Fruit fly (Drosophila melanogaster) whole organism, embryonic: ENCODE measurements around the gene Aasdh.

Experiments
- Asciz ChIP-seq: fragments of 200-800 bp; sonication (Bioruptor generic); optimal IDR thresholded peaks from 2 replicates; lab custom pipeline; 2017; ENCODE audit warnings: missing biosample characterization, mild to moderate bottlenecking, missing genetic modification characterization, missing genetic modification reagents
- CG11504 ChIP-seq: fragments of 200-800 bp; sonication (Bioruptor generic); optimal IDR thresholded peaks from 3 replicates; lab custom pipeline; 2019; ENCODE audit warnings: missing biosample characterization, mild to moderate bottlenecking, missing genetic modification characterization, moderate library complexity
- CG12155 ChIP-seq: fragments of 200-800 bp; sonication (Bioruptor generic); optimal IDR thresholded peaks from 3 replicates; lab custom pipeline; 2016; ENCODE audit warnings: missing biosample characterization, missing genetic modification characterization
- CG1233 ChIP-seq: fragments of 200-800 bp; sonication (Bioruptor generic); optimal IDR thresholded peaks from 4 replicates; lab custom pipeline; 2018; ENCODE audit warnings: missing biosample characterization, mild to moderate bottlenecking, missing genetic modification characterization
- CG12659 ChIP-seq: fragments of 200-800 bp; sonication (Bioruptor generic); optimal IDR thresholded peaks from 3 replicates; lab custom pipeline; 2017; ENCODE audit warnings: mild to moderate bottlenecking, missing biosample characterization, missing genetic modification reagents, missing genetic modification characterization
- CG13775 ChIP-seq: fragments of 200-800 bp; sonication (Bioruptor generic); optimal IDR thresholded peaks from 3 replicates; lab custom pipeline; 2017; ENCODE audit warnings: missing biosample characterization, mild to moderate bottlenecking, missing genetic modification characterization
- CG14965 ChIP-seq: fragments of 200-800 bp; sonication (Bioruptor generic); optimal IDR thresholded peaks from 2 replicates; lab custom pipeline; 2016; ENCODE audit warnings: missing biosample characterization, missing genetic modification characterization, borderline replicate concordance
- CG17912 ChIP-seq: fragments of 200-800 bp; sonication (Bioruptor generic); optimal IDR thresholded peaks from 2 replicates; lab custom pipeline; 2018; ENCODE audit warnings: missing biosample characterization, mild to moderate bottlenecking, missing genetic modification characterization
- CG18011 ChIP-seq: fragments of 200-800 bp; sonication (Bioruptor generic); optimal IDR thresholded peaks from 2 replicates; lab custom pipeline; 2017; ENCODE audit warnings: missing biosample characterization, missing genetic modification characterization, mild to moderate bottlenecking, moderate library complexity, missing genotype
- CG2129 ChIP-seq: fragments of 200-800 bp; sonication (Bioruptor generic); IDR thresholded peaks from 2 replicates; pipeline ENCODE4 v1.3.6; 2022; ENCODE audit warnings: missing biosample characterization, missing genetic modification characterization; ENCODE audit not compliant: partially characterized antibody
- CG31365 ChIP-seq: fragments of 200-800 bp; sonication (Bioruptor generic); optimal IDR thresholded peaks from 2 replicates; lab custom pipeline; 2018; ENCODE audit warnings: missing biosample characterization, mild to moderate bottlenecking, missing genetic modification characterization
- CG33557 ChIP-seq: fragments of 200-800 bp; sonication (Bioruptor generic); optimal IDR thresholded peaks from 2 replicates; lab custom pipeline; 2019; ENCODE audit warnings: missing biosample characterization, mild to moderate bottlenecking, missing genetic modification characterization, moderate library complexity
- CG4820 ChIP-seq: fragments of 200-800 bp; sonication (Bioruptor generic); optimal IDR thresholded peaks from 3 replicates; lab custom pipeline; 2016; ENCODE audit warnings: missing biosample characterization, missing genetic modification characterization
- CG6765 ChIP-seq: fragments of 200-800 bp; sonication (Bioruptor generic); optimal IDR thresholded peaks from 3 replicates; lab custom pipeline; 2017; ENCODE audit warnings: missing biosample characterization, mild to moderate bottlenecking, missing genetic modification characterization
- CG9215 ChIP-seq: fragments of 200-800 bp; sonication (Bioruptor generic); IDR thresholded peaks from 2 replicates; pipeline ENCODE4 v1.3.6; 2022; ENCODE audit warnings: missing biosample characterization, missing genetic modification characterization
- CTCF ChIP-seq: fragments of 200-800 bp; sonication (Bioruptor generic); optimal IDR thresholded peaks from 2 replicates; lab custom pipeline; 2017; ENCODE audit warnings: missing biosample characterization, mild to moderate bottlenecking, missing genetic modification characterization, moderate library complexity
- CoRest ChIP-seq: fragments of 200-800 bp; sonication (Bioruptor generic); optimal IDR thresholded peaks from 3 replicates; lab custom pipeline; 2018; ENCODE audit warnings: missing biosample characterization, mild to moderate bottlenecking, missing genetic modification characterization, moderate library complexity
- Dip2 ChIP-seq: fragments of 200-800 bp; sonication (Bioruptor generic); IDR thresholded peaks from 2 replicates; pipeline ENCODE4 v1.3.6; 2022; ENCODE audit warnings: missing biosample characterization, missing genetic modification characterization
- Dll ChIP-seq: fragments of 200-800 bp; sonication (Bioruptor generic); IDR thresholded peaks from 4 replicates; pipeline ENCODE4 v1.3.6; 2022; ENCODE audit warnings: missing biosample characterization, missing genetic modification characterization; ENCODE audit not compliant: partially characterized antibody
- HHEX ChIP-seq: fragments of 200-800 bp; sonication (Bioruptor generic); optimal IDR thresholded peaks from 3 replicates; lab custom pipeline; 2017; ENCODE audit warnings: missing biosample characterization, mild to moderate bottlenecking, missing genetic modification characterization, missing genetic modification reagents
- HLH4C ChIP-seq: fragments of 200-800 bp; sonication (Bioruptor generic); IDR thresholded peaks from 3 replicates; pipeline ENCODE4 v1.3.6; 2022; ENCODE audit warnings: missing biosample characterization, missing genetic modification characterization; ENCODE audit not compliant: partially characterized antibody
- HmgD ChIP-seq: fragments of 200-800 bp; sonication (Bioruptor generic); optimal IDR thresholded peaks from 3 replicates; lab custom pipeline; 2016; ENCODE audit warnings: missing biosample characterization, missing genetic modification characterization
- Jarid2 ChIP-seq: fragments of 200-800 bp; sonication (Bioruptor generic); optimal IDR thresholded peaks from 3 replicates; lab custom pipeline; 2017; ENCODE audit warnings: mild to moderate bottlenecking, missing biosample characterization, missing genetic modification reagents, missing genetic modification characterization
- Myb ChIP-seq: fragments of 200-800 bp; sonication (Bioruptor generic); optimal IDR thresholded peaks from 2 replicates; lab custom pipeline; 2016; ENCODE audit warnings: missing biosample characterization, missing genetic modification characterization
- Nf-YB ChIP-seq: fragments of 200-800 bp; sonication (Bioruptor generic); optimal IDR thresholded peaks from 3 replicates; lab custom pipeline; 2019; ENCODE audit warnings: missing biosample characterization, mild to moderate bottlenecking, missing genetic modification characterization, moderate library complexity
- Nf-YC ChIP-seq: fragments of 200-800 bp; optimal IDR thresholded peaks from 3 replicates; lab custom pipeline; 2019; ENCODE audit warnings: missing biosample characterization, mild to moderate bottlenecking, missing genetic modification characterization, moderate library complexity
- Opbp ChIP-seq: fragments of 200-800 bp; sonication (Bioruptor generic); IDR thresholded peaks from 3 replicates; pipeline ENCODE4 v1.3.6; 2022; ENCODE audit warnings: missing biosample characterization, missing genetic modification characterization; ENCODE audit not compliant: partially characterized antibody
- Ssrp ChIP-seq: fragments of 200-800 bp; sonication (Bioruptor generic); optimal IDR thresholded peaks from 2 replicates; lab custom pipeline; 2018; ENCODE audit warnings: missing biosample characterization, mild to moderate bottlenecking, missing genetic modification characterization, moderate library complexity
- Tbp ChIP-seq: fragments of >200 bp; optimal IDR thresholded peaks from 2 replicates; lab custom pipeline; 2018; ENCODE audit warnings: missing biosample characterization, missing genetic modification characterization
- az2 ChIP-seq: fragments of 200-800 bp; sonication (Bioruptor generic); optimal IDR thresholded peaks from 3 replicates; lab custom pipeline; 2016; ENCODE audit warnings: missing biosample characterization, missing genetic modification characterization
- br ChIP-seq: fragments of >200 bp; optimal IDR thresholded peaks from 2 replicates; lab custom pipeline; 2017
- chinmo ChIP-seq: fragments of 200-800 bp; sonication (Bioruptor generic); IDR thresholded peaks from 4 replicates; pipeline ENCODE4 v1.3.6; 2022; ENCODE audit warnings: missing biosample characterization, missing genetic modification characterization; ENCODE audit not compliant: partially characterized antibody
- crc ChIP-seq: fragments of 200-800 bp; sonication (Bioruptor generic); optimal IDR thresholded peaks from 2 replicates; lab custom pipeline; 2016; ENCODE audit warnings: missing biosample characterization, missing genetic modification characterization
- dm ChIP-seq: fragments of 200-800 bp; sonication (Bioruptor generic); optimal IDR thresholded peaks from 3 replicates; lab custom pipeline; 2016; ENCODE audit warnings: missing biosample characterization, missing genetic modification characterization
- dmrt11E ChIP-seq: fragments of 200-800 bp; sonication (Bioruptor generic); optimal IDR thresholded peaks from 3 replicates; lab custom pipeline; 2018; ENCODE audit warnings: missing biosample characterization, mild to moderate bottlenecking, missing genetic modification characterization, moderate library complexity
- dpn ChIP-seq, 2 experiments: fragments of 200-800 bp; sonication (Bioruptor generic); optimal IDR thresholded peaks; 3 replicates each; lab custom pipeline; 2016; ENCODE audit warnings: missing biosample characterization in 2 of 2, missing genetic modification characterization in 2 of 2
- fd96Cb ChIP-seq: fragments of 200-800 bp; sonication (Bioruptor generic); optimal IDR thresholded peaks from 2 replicates; lab custom pipeline; 2018; ENCODE audit warnings: missing biosample characterization, mild to moderate bottlenecking, missing genetic modification characterization, moderate library complexity
- ftz-f1 ChIP-seq: fragments of 200-800 bp; sonication (Bioruptor generic); optimal IDR thresholded peaks from 2 replicates; lab custom pipeline; 2016; ENCODE audit warnings: missing biosample characterization, missing genetic modification characterization
- gsb-n ChIP-seq: fragments of 200-800 bp; sonication (Bioruptor generic); optimal IDR thresholded peaks from 3 replicates; lab custom pipeline; 2018; ENCODE audit warnings: missing biosample characterization, mild to moderate bottlenecking, missing genetic modification characterization
- gt ChIP-seq: fragments of 200-800 bp; sonication (Bioruptor generic); IDR thresholded peaks from 2 replicates; pipeline ENCODE4 v1.3.6; 2022; ENCODE audit warnings: missing biosample characterization, missing genetic modification characterization
- lov ChIP-seq, 2 experiments: fragments of 200-800 bp in 1 of 2; fragments of >200 bp in 1 of 2; sonication (Bioruptor generic) in 1 of 2; IDR thresholded peaks in 1 of 2; optimal IDR thresholded peaks in 1 of 2; 2 replicates in 1 of 2; 3 replicates in 1 of 2; pipeline versions ENCODE4 v1.3.6 to Lab custom; 2017 to 2022; ENCODE audit warnings: missing biosample characterization in 1 of 2, missing genetic modification characterization in 1 of 2
- psq ChIP-seq: fragments of 200-800 bp; sonication (Bioruptor generic); optimal IDR thresholded peaks from 2 replicates; lab custom pipeline; 2017; ENCODE audit warnings: missing biosample characterization, missing genetic modification characterization
- repo ChIP-seq: fragments of 200-800 bp; sonication (Bioruptor generic); optimal IDR thresholded peaks from 2 replicates; lab custom pipeline; 2016; ENCODE audit warnings: missing biosample characterization, missing genetic modification characterization
- row ChIP-seq: fragments of 200-800 bp; sonication (Bioruptor generic); IDR thresholded peaks from 3 replicates; pipeline ENCODE4 v1.3.6; 2022; ENCODE audit warnings: missing biosample characterization, missing genetic modification characterization
- sc ChIP-seq, 3 experiments: fragments of >200 bp in 2 of 3; fragments of 200-800 bp in 1 of 3; sonication (Bioruptor generic) in 1 of 3; optimal IDR thresholded peaks; 2 replicates in 2 of 3; 3 replicates in 1 of 3; lab custom pipeline; 2017; ENCODE audit warnings: mild to moderate bottlenecking in 1 of 3, missing biosample characterization in 1 of 3, missing genetic modification characterization in 1 of 3, missing genetic modification reagents in 1 of 3
- sna ChIP-seq: fragments of 200-800 bp; sonication (Bioruptor generic); IDR thresholded peaks from 2 replicates; pipeline ENCODE4 v1.3.6; 2022; ENCODE audit warnings: missing biosample characterization, missing genetic modification characterization; ENCODE audit not compliant: partially characterized antibody
- sug ChIP-seq: fragments of 200-800 bp; optimal IDR thresholded peaks from 2 replicates; lab custom pipeline; 2019; ENCODE audit warnings: missing biosample characterization, mild to moderate bottlenecking, missing genetic modification characterization, moderate library complexity
- tin ChIP-seq: fragments of 200-800 bp; sonication (Bioruptor generic); optimal IDR thresholded peaks from 3 replicates; lab custom pipeline; 2016; ENCODE audit warnings: missing biosample characterization, missing genetic modification characterization
- unpg ChIP-seq: fragments of 200-800 bp; sonication (Bioruptor generic); optimal IDR thresholded peaks from 3 replicates; lab custom pipeline; 2018; ENCODE audit warnings: missing biosample characterization, mild to moderate bottlenecking, missing genetic modification characterization, moderate library complexity

The Aasdh gene

DNA sequence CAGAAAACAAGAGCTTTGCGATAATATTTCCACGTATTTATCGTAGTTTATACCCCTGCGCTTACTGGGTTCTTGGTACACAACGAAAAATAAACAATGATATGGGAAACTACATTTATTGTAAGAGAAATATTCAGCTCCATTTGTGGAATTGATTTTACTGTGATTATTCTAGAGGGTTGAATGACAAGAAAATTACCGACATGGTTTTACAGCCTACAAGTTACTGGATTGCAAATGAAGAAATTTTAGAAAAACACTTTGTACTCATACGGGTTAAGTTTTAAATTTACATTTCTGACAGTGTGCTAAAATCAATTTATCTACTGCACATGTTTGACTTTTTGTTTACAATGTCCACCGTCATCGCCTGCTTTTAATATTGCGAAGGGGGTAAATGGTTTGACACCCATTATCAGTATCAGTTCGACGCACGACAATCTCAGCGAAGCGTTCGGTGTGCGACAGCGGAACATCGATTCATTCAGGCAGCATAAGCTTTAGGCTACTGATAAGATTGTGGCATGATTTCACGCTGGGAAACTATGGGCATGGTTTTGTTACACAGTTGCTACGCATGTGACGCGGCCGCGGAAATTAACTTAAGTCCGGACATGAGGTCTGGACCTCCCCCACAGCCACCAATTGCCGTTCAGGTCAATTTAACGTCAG is 12.5 kb upstream of the Aasdh start (continued):
- TF ChIP-seq gsb-n (tag; lab: Kevin White, UChicago) (no peak), dpn (GFP tag; optimal IDR thresholded peaks at IDR 0.05; lab: Kevin White, UChicago) (peak; percentile 14 to 25), CG14965 (GFP tag; lab: Kevin White, UChicago) (no peak), HHEX (GFP tag; lab: Kevin White, UChicago) (no peak), row (GFP tag; lab: Robert Waterston, UW) (peak; percentile 62), chinmo (peak; percentile 71; the same call in 1 of the 4 replicates), CG17912 (GFP tag; lab: Kevin White, UChicago) (no peak), CG4820 (GFP tag; lab: Kevin White, UChicago) (no peak), crc (no peak), Tbp (GFP tag; lab: Kevin White, UChicago) (no peak), Dll (GFP tag; lab: Robert Waterston, UW) (no peak), tin (GFP tag; lab: Kevin White, UChicago) (no peak), Jarid2 (GFP tag; lab: Kevin White, UChicago) (peak; percentile 24), sug (peak; percentile 85), CG31365 (tag; lab: Kevin White, UChicago) (no peak), ftz-f1 (GFP tag; lab: Kevin White, UChicago) (no peak), dm (GFP tag; lab: Kevin White, UChicago) (peak; percentile 30), CG12155 (GFP tag; lab: Kevin White, UChicago) (peak; percentile 6), CTCF (GFP tag; lab: Kevin White, UChicago) (no peak), CG18011 (GFP tag; lab: Kevin White, UChicago) (no peak), CG33557 (GFP tag; lab: Kevin White, UChicago) (no peak), CG6765 (GFP tag; lab: Kevin White, UChicago) (no peak), gt (no peak), Nf-YB (no peak), psq (GFP tag; lab: Kevin White, UChicago) (no peak), CG9215 (GFP tag; lab: Robert Waterston, UW) (no peak), Opbp (GFP tag; lab: Robert Waterston, UW) (no peak), CG11504 (tag; lab: Kevin White, UChicago) (peak; percentile 45), CoRest (tag; lab: Kevin White, UChicago) (peak; percentile 24), unpg (GFP tag; lab: Kevin White, UChicago) (peak; percentile 39), dmrt11E (tag; lab: Kevin White, UChicago) (no peak), sna (GFP tag; lab: Robert Waterston, UW) (no peak), repo (GFP tag; lab: Kevin White, UChicago) (no peak), Asciz (GFP tag; lab: Kevin White, UChicago) (no peak), Ssrp (tag; lab: Kevin White, UChicago) (no peak), CG13775 (no peak), CG2129 (GFP tag; lab: Robert Waterston, UW) (no peak), fd96Cb (no peak), CG12659 (peak; percentile 37), br (lab: Kevin White, UChicago) (no peak), sc (optimal IDR thresholded peaks at IDR 0.05; lab: Kevin White, UChicago) (no peak), sc (GFP tag; optimal IDR thresholded peaks at IDR 0.05; lab: Kevin White, UChicago) (peak; percentile 28), lov (optimal IDR thresholded peaks at IDR 0.05; lab: Kevin White, UChicago) (no peak), lov (GFP tag; IDR thresholded peaks at IDR 0.05; lab: Robert Waterston, UW) (no peak), Dip2 (GFP tag; lab: Robert Waterston, UW) (no peak), az2 (peak; percentile 8), Nf-YC (no peak), CG1233 (no peak), Myb (GFP tag; lab: Kevin White, UChicago) (no peak), HmgD (no peak), HLH4C (GFP tag; lab: Robert Waterston, UW) (no peak)
